Worm (Caenorhabditis elegans): ENCODE results near the gene T28D9.4.

The T28D9.4 gene

DNA sequence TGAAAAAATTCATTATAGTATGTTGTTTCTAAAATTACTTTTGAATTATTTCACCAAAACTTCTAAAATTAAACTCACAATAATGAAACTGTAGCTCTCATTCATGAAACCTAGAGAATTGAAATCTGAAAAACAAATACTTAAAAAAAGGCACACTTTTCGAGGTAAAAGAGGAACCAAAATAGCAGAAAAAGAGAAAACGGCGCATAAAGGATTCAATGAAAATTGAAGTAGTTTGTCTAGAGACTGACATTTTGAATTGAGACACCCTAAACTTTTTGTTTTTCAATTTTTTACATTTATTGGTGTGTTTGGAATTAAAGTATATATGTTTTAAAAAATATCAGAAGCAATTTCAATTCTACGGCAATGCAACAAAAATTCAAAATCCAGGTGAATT lies 5.8 kb upstream of the T28D9.4 start, which contains the start of gene dgk-5:
Gene dgk-5 (minus strand): TSS at position 101 of the 400 bp plus-strand sequence.
- no peak for TF ChIP-seq mab-5 (tag; optimal IDR thresholded peaks at IDR 0.05)
- no peak for TF ChIP-seq bed-3 (GFP tag; optimal IDR thresholded peaks at IDR 0.05)
- no peak for TF ChIP-seq elt-3 (tag; optimal IDR thresholded peaks at IDR 0.05)
- no peak for TF ChIP-seq tbx-8 (GFP tag; optimal IDR thresholded peaks at IDR 0.05)
- TF ChIP-seq lin-13 (tag; optimal IDR thresholded peaks at IDR 0.05): no peak
- TF ChIP-seq sptf-1 (tag; optimal IDR thresholded peaks at IDR 0.05): no peak
- no peak for TF ChIP-seq ceh-43 (GFP tag; optimal IDR thresholded peaks at IDR 0.05)
- TF ChIP-seq unc-62 (GFP tag; optimal IDR thresholded peaks at IDR 0.05): no peak
- TF ChIP-seq unc-120 (tag; optimal IDR thresholded peaks at IDR 0.05; ENCODE audit: poor library complexity, severe bottlenecking): no peak
- no peak for TF ChIP-seq nhr-28 (tag; optimal IDR thresholded peaks at IDR 0.05)

DNA sequence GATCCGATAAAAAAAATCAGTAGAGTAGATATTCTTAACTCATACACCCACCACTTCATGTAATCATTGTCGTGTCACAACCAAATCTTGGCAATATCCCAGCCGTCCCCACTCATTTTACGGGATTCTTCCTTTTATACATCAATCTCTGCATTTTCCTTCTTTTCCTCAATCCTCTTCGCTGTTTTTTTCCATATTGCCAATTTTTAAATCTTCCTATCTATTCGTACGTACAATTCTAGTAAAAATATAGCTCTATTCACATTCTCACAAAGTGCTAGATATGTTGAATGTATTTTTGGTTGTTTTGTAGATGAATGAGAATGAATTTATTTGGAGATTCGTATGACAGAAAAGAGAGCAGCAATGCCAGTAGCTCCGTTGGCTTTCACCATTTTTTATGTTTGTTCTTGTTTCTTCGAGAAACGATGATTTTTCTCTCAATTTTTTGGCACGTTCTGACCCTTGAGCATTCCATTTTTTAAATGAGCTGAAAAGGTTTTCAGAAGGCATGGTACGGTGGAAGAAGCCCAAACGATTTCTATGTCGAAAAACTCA lies 1.5 kb upstream of the T28D9.4 start, which contains the start of gene T28D9.16:
Gene T28D9.16 (plus strand): TSS at position 508 of the 558 bp plus-strand sequence.
- TF ChIP-seq lin-13 (tag; optimal IDR thresholded peaks at IDR 0.05): no peak
- TF ChIP-seq drap-1 (GFP tag; optimal IDR thresholded peaks at IDR 0.05): no peak
- no peak for TF ChIP-seq unc-62 (GFP tag; optimal IDR thresholded peaks at IDR 0.05)
- TF ChIP-seq nhr-12 (tag; optimal IDR thresholded peaks at IDR 0.05): no peak
- no peak for TF ChIP-seq mls-2 (tag; optimal IDR thresholded peaks at IDR 0.05)
- TF ChIP-seq elt-3 (tag; optimal IDR thresholded peaks at IDR 0.05): no peak

DNA sequence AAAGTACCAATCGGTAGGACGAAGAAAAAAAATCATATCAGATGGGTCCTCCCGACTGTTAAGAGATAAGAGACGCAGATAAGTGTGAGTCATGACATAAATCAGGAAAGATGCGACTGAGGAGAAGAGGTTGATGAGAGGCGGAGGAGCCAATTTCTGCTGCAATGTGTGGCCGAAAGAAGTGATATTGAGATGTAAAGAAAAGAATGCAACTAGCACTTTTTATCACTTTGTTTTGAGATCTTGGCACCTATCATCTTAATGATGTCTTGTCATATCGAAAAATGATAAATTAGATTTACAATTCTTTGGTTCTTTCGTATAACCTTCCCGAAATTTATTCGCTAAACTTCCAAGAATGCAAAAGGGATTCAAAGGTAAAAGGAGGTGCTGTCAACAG lies 5.3 kb downstream of the T28D9.4 start, which contains the start of gene del-10:
Gene del-10 (minus strand): TSS at position 24 of the 400 bp plus-strand sequence.
- TF ChIP-seq nhr-76 (tag; optimal IDR thresholded peaks at IDR 0.05): no peak
- peak; percentile 42 for TF ChIP-seq unc-120 (tag; optimal IDR thresholded peaks at IDR 0.05; ENCODE audit: poor library complexity, severe bottlenecking)
- peak; percentile 73 for TF ChIP-seq unc-62 (GFP tag; optimal IDR thresholded peaks at IDR 0.05)
- TF ChIP-seq ceh-39 (tag; optimal IDR thresholded peaks at IDR 0.05): no peak
- no peak for TF ChIP-seq mep-1 (tag; optimal IDR thresholded peaks at IDR 0.05)
- no peak for TF ChIP-seq mls-2 (tag; optimal IDR thresholded peaks at IDR 0.05)
- no peak for TF ChIP-seq hlh-1 (tag; optimal IDR thresholded peaks at IDR 0.05)
- TF ChIP-seq tbx-8 (GFP tag; optimal IDR thresholded peaks at IDR 0.05): no peak
- no peak for TF ChIP-seq ceh-43 (GFP tag; optimal IDR thresholded peaks at IDR 0.05)
- TF ChIP-seq ztf-11 (tag; optimal IDR thresholded peaks at IDR 0.05): no peak
- TF ChIP-seq zip-8 (tag; optimal IDR thresholded peaks at IDR 0.05): no peak
- no peak for TF ChIP-seq nhr-12 (tag; optimal IDR thresholded peaks at IDR 0.05)
- no peak for TF ChIP-seq nhr-237 (tag; optimal IDR thresholded peaks at IDR 0.05)
- TF ChIP-seq elt-3 (tag; optimal IDR thresholded peaks at IDR 0.05): no peak
- TF ChIP-seq blmp-1 (tag; optimal IDR thresholded peaks at IDR 0.05): no peak
- no peak for TF ChIP-seq nhr-2 (tag; optimal IDR thresholded peaks at IDR 0.05)
- TF ChIP-seq lsy-2 (tag; optimal IDR thresholded peaks at IDR 0.05): no peak
- TF ChIP-seq cnd-1 (tag; optimal IDR thresholded peaks at IDR 0.05): no peak

DNA sequence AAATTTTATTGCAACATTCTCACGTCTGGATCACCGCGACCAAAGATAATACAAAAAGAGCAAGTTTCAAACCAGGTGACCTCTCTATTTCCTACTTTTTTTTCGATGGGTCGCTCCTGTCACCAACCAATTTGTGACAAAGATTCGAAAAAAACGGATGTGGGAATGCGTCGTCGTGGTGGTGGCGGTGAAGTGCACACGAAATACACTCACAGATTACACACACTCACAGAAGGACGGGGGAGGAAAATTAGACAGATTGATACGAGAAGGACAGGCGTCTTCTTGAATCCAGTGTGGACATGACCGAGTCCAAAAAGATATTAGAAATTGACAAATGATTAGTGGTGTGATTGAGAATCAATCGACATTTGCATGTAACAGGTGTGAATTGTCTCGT lies 6.0 kb downstream of the T28D9.4 start:
- TF ChIP-seq pha-4 (tag; optimal IDR thresholded peaks at IDR 0.05) (no peak), ceh-39 (tag; optimal IDR thresholded peaks at IDR 0.05) (no peak), ztf-11 (tag; optimal IDR thresholded peaks at IDR 0.05) (no peak), unc-62 (GFP tag; optimal IDR thresholded peaks at IDR 0.05) (peak; percentile 75), sptf-1 (tag; optimal IDR thresholded peaks at IDR 0.05) (no peak), zip-8 (tag; optimal IDR thresholded peaks at IDR 0.05) (no peak), nhr-76 (tag; optimal IDR thresholded peaks at IDR 0.05) (no peak)

DNA sequence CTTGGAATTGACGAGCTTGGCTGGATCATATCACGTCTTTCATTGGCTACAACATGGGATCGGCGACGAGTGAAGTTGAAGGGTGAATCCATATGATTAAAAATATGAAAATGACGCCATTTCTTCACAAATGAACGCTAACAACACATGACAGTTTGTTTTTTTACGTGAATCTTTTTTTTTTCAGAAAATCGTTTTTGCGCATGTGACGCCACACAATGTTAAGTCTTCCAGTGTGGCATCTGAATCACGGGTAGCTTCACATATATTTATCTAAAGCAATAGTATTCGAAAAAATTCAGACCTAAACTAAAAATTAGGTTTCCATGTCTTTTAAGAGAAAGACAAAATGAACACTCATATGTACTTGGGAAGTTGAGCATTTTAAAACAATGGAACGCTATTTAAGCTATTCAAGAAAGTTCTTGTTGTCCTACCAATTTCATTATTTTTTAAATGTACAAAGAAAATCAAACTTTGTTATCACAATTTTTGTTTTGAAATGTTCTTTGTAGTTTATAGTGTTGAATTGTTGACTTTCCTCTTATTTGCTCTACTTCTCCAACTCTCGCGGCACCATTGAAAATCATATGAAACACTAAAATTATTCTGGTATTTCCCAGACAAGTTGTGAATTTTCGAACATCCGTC lies 8.2 kb downstream of the T28D9.4 start, which contains the start of the genes lido-16 and plpp-1.2:
Gene lido-16 (minus strand): TSS at position 101 of the 651 bp plus-strand sequence.
Gene plpp-1.2 (plus strand): TSS at position 601 of the 651 bp plus-strand sequence.
- TF ChIP-seq ces-1 (GFP tag; optimal IDR thresholded peaks at IDR 0.05) (no peak), unc-62 (GFP tag; optimal IDR thresholded peaks at IDR 0.05) (no peak), ham-2 (GFP tag; optimal IDR thresholded peaks at IDR 0.05) (no peak), cnd-1 (tag; optimal IDR thresholded peaks at IDR 0.05) (no peak), nhr-28 (tag; optimal IDR thresholded peaks at IDR 0.05) (no peak), nhr-12 (tag; optimal IDR thresholded peaks at IDR 0.05) (no peak), mep-1 (tag; optimal IDR thresholded peaks at IDR 0.05) (no peak), pha-4 (tag; optimal IDR thresholded peaks at IDR 0.05) (no peak), M03D4.4 (tag; optimal IDR thresholded peaks at IDR 0.05) (no peak), ztf-11 (tag; optimal IDR thresholded peaks at IDR 0.05) (no peak), blmp-1 (tag; optimal IDR thresholded peaks at IDR 0.05) (no peak), unc-39 (tag; optimal IDR thresholded peaks at IDR 0.05) (no peak), snpc-4 (tag; optimal IDR thresholded peaks at IDR 0.05) (no peak), ceh-43 (GFP tag; optimal IDR thresholded peaks at IDR 0.05) (no peak)
